Fruit fly (Drosophila melanogaster) whole organism, wandering third instar larva: Measurements from ENCODE around the gene CG31926.

Source experiments
- Dfd ChIP-seq: fragments of >200 bp; optimal IDR thresholded peaks from 2 replicates; lab custom pipeline; 2017; ENCODE audit warnings: missing biosample characterization, missing genetic modification characterization
- GATAd ChIP-seq: sonication (Bioruptor generic); optimal IDR thresholded peaks from 2 replicates; lab custom pipeline; 2016; ENCODE audit warnings: missing biosample characterization, missing genetic modification characterization
- Mio ChIP-seq: sonication (Bioruptor generic); optimal IDR thresholded peaks from 2 replicates; lab custom pipeline; 2016; ENCODE audit warnings: missing biosample characterization, missing genetic modification characterization
- ey ChIP-seq: fragments of 200-800 bp; sonication (Bioruptor generic); optimal IDR thresholded peaks from 2 replicates; lab custom pipeline; 2016; ENCODE audit warnings: missing biosample characterization, missing genetic modification characterization
- psq ChIP-seq: fragments of 200-800 bp; sonication (Bioruptor generic); optimal IDR thresholded peaks from 3 replicates; lab custom pipeline; 2017; ENCODE audit warnings: missing biosample characterization, mild to moderate bottlenecking, missing genetic modification characterization, moderate library complexity

dm6 chr2L:1485975-1486665 is 9.1 kb upstream of the CG31926 start:
- TF ChIP-seq Dfd, result no peak
- TF ChIP-seq psq (GFP tag; lab: Kevin White, UChicago), result peak; percentile 56
- no peak for TF ChIP-seq GATAd (GFP tag; lab: Kevin White, UChicago)
- TF ChIP-seq Mio (GFP tag; lab: Kevin White, UChicago), result no peak
- TF ChIP-seq ey, result peak; percentile 51
